Fruit fly (Drosophila melanogaster) whole organism, embryonic: ENCODE measurements around the gene CG32036.
A peak's percentile ranks its signal among the peaks of the same experiment; 100 is the strongest.

Experiments
- Antp ChIP-seq: fragments of 200-800 bp; sonication (Bioruptor generic); optimal IDR thresholded peaks from 3 replicates; lab custom pipeline; 2016; ENCODE audit warnings: missing biosample characterization, missing genetic modification characterization
- B-H2 ChIP-seq: fragments of 200-800 bp; sonication (Bioruptor generic); optimal IDR thresholded peaks from 2 replicates; lab custom pipeline; 2018; ENCODE audit warnings: missing biosample characterization, mild to moderate bottlenecking, missing genetic modification characterization
- BtbVII ChIP-seq: fragments of 200-800 bp; sonication (Bioruptor generic); optimal IDR thresholded peaks from 3 replicates; lab custom pipeline; 2017; ENCODE audit warnings: missing biosample characterization, mild to moderate bottlenecking, missing genetic modification characterization
- CG10462 ChIP-seq: fragments of 200-800 bp; sonication (Bioruptor generic); optimal IDR thresholded peaks from 2 replicates; lab custom pipeline; 2016; ENCODE audit warnings: missing biosample characterization, missing genetic modification characterization
- CG11723 ChIP-seq: fragments of 200-800 bp; sonication (Bioruptor generic); optimal IDR thresholded peaks from 2 replicates; lab custom pipeline; 2017; ENCODE audit warnings: missing biosample characterization, mild to moderate bottlenecking, missing genetic modification characterization
- CG13296 ChIP-seq: fragments of 200-800 bp; sonication (Bioruptor generic); optimal IDR thresholded peaks from 3 replicates; lab custom pipeline; 2018; ENCODE audit warnings: missing biosample characterization, mild to moderate bottlenecking, missing genetic modification characterization
- CG1603 ChIP-seq: fragments of 200-800 bp; sonication (Bioruptor generic); optimal IDR thresholded peaks from 2 replicates; lab custom pipeline; 2019; ENCODE audit warnings: missing biosample characterization, mild to moderate bottlenecking, missing genetic modification characterization, moderate library complexity
- CG17359 ChIP-seq: fragments of 200-800 bp; sonication (Bioruptor generic); optimal IDR thresholded peaks from 3 replicates; lab custom pipeline; 2018; ENCODE audit warnings: missing biosample characterization, mild to moderate bottlenecking, missing genetic modification characterization, moderate library complexity
- CG17612 ChIP-seq: fragments of 200-800 bp; sonication (Bioruptor generic); IDR thresholded peaks from 2 replicates; pipeline ENCODE4 v1.3.6; 2022; ENCODE audit warnings: missing biosample characterization, missing genetic modification characterization
- CG2199 ChIP-seq: fragments of 200-800 bp; sonication (Bioruptor generic); IDR thresholded peaks from 3 replicates; pipeline ENCODE4 v1.3.6; 2022; ENCODE audit warnings: missing biosample characterization, missing genetic modification characterization
- CG31441 ChIP-seq: fragments of 200-800 bp; sonication (Bioruptor generic); IDR thresholded peaks from 2 replicates; pipeline ENCODE4 v1.3.6; 2022; ENCODE audit warnings: missing biosample characterization, missing genetic modification characterization
- CG4820 ChIP-seq: fragments of 200-800 bp; sonication (Bioruptor generic); optimal IDR thresholded peaks from 3 replicates; lab custom pipeline; 2016; ENCODE audit warnings: missing biosample characterization, missing genetic modification characterization
- CG5180 ChIP-seq: fragments of 200-800 bp; sonication (Bioruptor generic); optimal IDR thresholded peaks from 3 replicates; lab custom pipeline; 2017; ENCODE audit warnings: missing biosample characterization, missing genetic modification characterization, mild to moderate bottlenecking, moderate library complexity, missing genetic modification reagents
- CG6654 ChIP-seq: fragments of 200-800 bp; sonication (Bioruptor generic); optimal IDR thresholded peaks from 2 replicates; lab custom pipeline; 2017; ENCODE audit warnings: missing biosample characterization, mild to moderate bottlenecking, missing genetic modification characterization
- CG7357 ChIP-seq: fragments of 200-800 bp; sonication (Bioruptor generic); IDR thresholded peaks from 3 replicates; pipeline ENCODE4 v1.3.6; 2022; ENCODE audit warnings: missing biosample characterization, missing genetic modification characterization
- Drgx ChIP-seq: fragments of 200-800 bp; sonication (Bioruptor generic); IDR thresholded peaks from 2 replicates; pipeline ENCODE4 v1.3.6; 2022; ENCODE audit warnings: missing biosample characterization, missing genetic modification characterization
- Elba2 ChIP-seq: fragments of 200-800 bp; sonication (Bioruptor generic); optimal IDR thresholded peaks from 3 replicates; lab custom pipeline; 2016; ENCODE audit warnings: missing biosample characterization, missing genetic modification characterization
- Fer2 ChIP-seq: fragments of 200-800 bp; sonication (Bioruptor generic); optimal IDR thresholded peaks from 2 replicates; lab custom pipeline; 2018; ENCODE audit warnings: missing biosample characterization, mild to moderate bottlenecking, missing genetic modification characterization, moderate library complexity
- GATAe ChIP-seq: fragments of 200-800 bp; sonication (Bioruptor generic); conservative IDR thresholded peaks from 2 replicates; pipeline ENCODE4 v1.3.6; 2022; ENCODE audit warnings: missing biosample characterization, missing genetic modification characterization
- Gsc ChIP-seq: fragments of 200-800 bp; sonication (Bioruptor generic); IDR thresholded peaks from 2 replicates; pipeline ENCODE4 v1.3.6; 2022; ENCODE audit warnings: missing biosample characterization, missing genetic modification characterization
- HHEX ChIP-seq: fragments of 200-800 bp; sonication (Bioruptor generic); optimal IDR thresholded peaks from 3 replicates; lab custom pipeline; 2017; ENCODE audit warnings: missing biosample characterization, mild to moderate bottlenecking, missing genetic modification characterization, missing genetic modification reagents
- HLH3B ChIP-seq: fragments of 200-800 bp; sonication (Bioruptor generic); IDR thresholded peaks from 2 replicates; pipeline ENCODE4 v1.3.6; 2022; ENCODE audit warnings: missing biosample characterization, missing genetic modification characterization
- Meics ChIP-seq: fragments of 200-800 bp; sonication (Bioruptor generic); optimal IDR thresholded peaks from 2 replicates; lab custom pipeline; 2017; ENCODE audit warnings: missing biosample characterization, mild to moderate bottlenecking, missing genetic modification characterization
- Nf-YB ChIP-seq: fragments of 200-800 bp; sonication (Bioruptor generic); optimal IDR thresholded peaks from 3 replicates; lab custom pipeline; 2019; ENCODE audit warnings: missing biosample characterization, mild to moderate bottlenecking, missing genetic modification characterization, moderate library complexity
- Optix ChIP-seq: fragments of 200-800 bp; sonication (Bioruptor generic); IDR thresholded peaks from 3 replicates; pipeline ENCODE4 v1.3.6; 2022; ENCODE audit warnings: missing biosample characterization, missing genetic modification characterization
- PHDP ChIP-seq: fragments of 200-800 bp; sonication (Bioruptor generic); optimal IDR thresholded peaks from 3 replicates; lab custom pipeline; 2018; ENCODE audit warnings: missing biosample characterization, mild to moderate bottlenecking, missing genetic modification characterization, moderate library complexity
- Sin3A ChIP-seq: fragments of >200 bp; optimal IDR thresholded peaks from 2 replicates; lab custom pipeline; 2018
- bowl ChIP-seq: fragments of 200-800 bp; sonication (Bioruptor generic); IDR thresholded peaks from 2 replicates; pipeline ENCODE4 v1.3.6; 2022; ENCODE audit warnings: missing biosample characterization, missing genetic modification characterization
- ci ChIP-seq: fragments of 200-800 bp; sonication (Bioruptor generic); IDR thresholded peaks from 3 replicates; pipeline ENCODE4 v1.3.6; 2022; ENCODE audit warnings: missing biosample characterization, missing genetic modification characterization
- cwo ChIP-seq: fragments of 200-800 bp; sonication (Bioruptor generic); optimal IDR thresholded peaks from 3 replicates; lab custom pipeline; 2017; ENCODE audit warnings: missing biosample characterization, missing genetic modification characterization, mild to moderate bottlenecking, moderate library complexity, missing genetic modification reagents
- danr ChIP-seq: fragments of 200-800 bp; sonication (Bioruptor generic); IDR thresholded peaks from 2 replicates; pipeline ENCODE4 v1.3.6; 2022; ENCODE audit warnings: missing biosample characterization, missing genetic modification characterization
- fd102C ChIP-seq: fragments of 200-800 bp; sonication (Bioruptor generic); optimal IDR thresholded peaks from 2 replicates; lab custom pipeline; 2018; ENCODE audit warnings: missing biosample characterization, mild to moderate bottlenecking, missing genetic modification characterization, moderate library complexity
- gcm ChIP-seq: fragments of 200-800 bp; sonication (Bioruptor generic); optimal IDR thresholded peaks from 2 replicates; lab custom pipeline; 2019; ENCODE audit warnings: missing biosample characterization, mild to moderate bottlenecking, missing genetic modification characterization, moderate library complexity
- gfzf ChIP-seq: fragments of 200-800 bp; sonication (Bioruptor generic); optimal IDR thresholded peaks from 2 replicates; lab custom pipeline; 2016; ENCODE audit warnings: missing biosample characterization, mild to moderate bottlenecking, missing genetic modification characterization, moderate library complexity
- gt ChIP-seq: fragments of 200-800 bp; sonication (Bioruptor generic); IDR thresholded peaks from 2 replicates; pipeline ENCODE4 v1.3.6; 2022; ENCODE audit warnings: missing biosample characterization, missing genetic modification characterization
- kah ChIP-seq: fragments of 200-800 bp; sonication (Bioruptor generic); optimal IDR thresholded peaks from 2 replicates; lab custom pipeline; 2018; ENCODE audit warnings: missing biosample characterization, mild to moderate bottlenecking, missing genetic modification characterization
- kay ChIP-seq: fragments of 200-800 bp; sonication (Bioruptor generic); optimal IDR thresholded peaks from 2 replicates; lab custom pipeline; 2016; ENCODE audit warnings: missing biosample characterization, missing genetic modification characterization
- ken ChIP-seq: fragments of 200-800 bp; sonication (Bioruptor generic); IDR thresholded peaks from 3 replicates; pipeline ENCODE4 v1.3.6; 2022; ENCODE audit warnings: missing biosample characterization, missing genetic modification characterization
- knrl ChIP-seq: fragments of 200-800 bp; sonication (Bioruptor generic); IDR thresholded peaks from 3 replicates; pipeline ENCODE4 v1.3.6; 2022; ENCODE audit warnings: missing biosample characterization, missing genetic modification characterization; ENCODE audit not compliant: partially characterized antibody
- nom ChIP-seq: fragments of 200-800 bp; sonication (Bioruptor generic); optimal IDR thresholded peaks from 2 replicates; lab custom pipeline; 2017; ENCODE audit warnings: missing biosample characterization, missing genetic modification characterization, mild to moderate bottlenecking, moderate library complexity, missing genetic modification reagents
- peb ChIP-seq: fragments of 200-800 bp; sonication (Bioruptor generic); IDR thresholded peaks from 2 replicates; pipeline ENCODE4 v1.3.6; 2022; ENCODE audit warnings: missing biosample characterization, missing genetic modification characterization
- pzg ChIP-seq: fragments of 200-800 bp; sonication (Bioruptor generic); optimal IDR thresholded peaks from 3 replicates; lab custom pipeline; 2018; ENCODE audit warnings: missing biosample characterization, mild to moderate bottlenecking, missing genetic modification characterization, moderate library complexity
- run ChIP-seq: fragments of 200-800 bp; sonication (Bioruptor generic); optimal IDR thresholded peaks from 3 replicates; lab custom pipeline; 2018; ENCODE audit warnings: missing biosample characterization, mild to moderate bottlenecking, missing genetic modification characterization
- sens ChIP-seq: fragments of 200-800 bp; sonication (Bioruptor generic); peaks from one replicate; lab custom pipeline; 2016; ENCODE audit warnings: missing biosample characterization, missing genetic modification characterization
- sisA ChIP-seq: fragments of 200-800 bp; sonication (Bioruptor generic); IDR thresholded peaks from 2 replicates; pipeline ENCODE4 v1.3.6; 2022; ENCODE audit warnings: missing biosample characterization, missing genetic modification characterization
- slp2 ChIP-seq: fragments of 200-800 bp; sonication (Bioruptor generic); optimal IDR thresholded peaks from 2 replicates; lab custom pipeline; 2016; ENCODE audit warnings: missing biosample characterization, missing genetic modification characterization
- sob ChIP-seq: fragments of 200-800 bp; sonication (Bioruptor generic); IDR thresholded peaks from 2 replicates; pipeline ENCODE4 v1.3.6; 2022; ENCODE audit warnings: missing biosample characterization, missing genetic modification characterization
- vnd ChIP-seq: fragments of 200-800 bp; sonication (Bioruptor generic); IDR thresholded peaks from 3 replicates; pipeline ENCODE4 v1.3.6; 2022; ENCODE audit warnings: missing biosample characterization, missing genetic modification characterization; ENCODE audit not compliant: partially characterized antibody
- wek ChIP-seq: fragments of 200-800 bp; sonication (Bioruptor generic); optimal IDR thresholded peaks from 3 replicates; lab custom pipeline; 2018; ENCODE audit warnings: missing biosample characterization, mild to moderate bottlenecking, missing genetic modification characterization, moderate library complexity
- zfh1 ChIP-seq: fragments of 200-800 bp; sonication (Bioruptor generic); IDR thresholded peaks from 3 replicates; pipeline ENCODE4 v1.3.6; 2022; ENCODE audit warnings: missing biosample characterization, missing genetic modification characterization

The CG32036 gene

DNA sequence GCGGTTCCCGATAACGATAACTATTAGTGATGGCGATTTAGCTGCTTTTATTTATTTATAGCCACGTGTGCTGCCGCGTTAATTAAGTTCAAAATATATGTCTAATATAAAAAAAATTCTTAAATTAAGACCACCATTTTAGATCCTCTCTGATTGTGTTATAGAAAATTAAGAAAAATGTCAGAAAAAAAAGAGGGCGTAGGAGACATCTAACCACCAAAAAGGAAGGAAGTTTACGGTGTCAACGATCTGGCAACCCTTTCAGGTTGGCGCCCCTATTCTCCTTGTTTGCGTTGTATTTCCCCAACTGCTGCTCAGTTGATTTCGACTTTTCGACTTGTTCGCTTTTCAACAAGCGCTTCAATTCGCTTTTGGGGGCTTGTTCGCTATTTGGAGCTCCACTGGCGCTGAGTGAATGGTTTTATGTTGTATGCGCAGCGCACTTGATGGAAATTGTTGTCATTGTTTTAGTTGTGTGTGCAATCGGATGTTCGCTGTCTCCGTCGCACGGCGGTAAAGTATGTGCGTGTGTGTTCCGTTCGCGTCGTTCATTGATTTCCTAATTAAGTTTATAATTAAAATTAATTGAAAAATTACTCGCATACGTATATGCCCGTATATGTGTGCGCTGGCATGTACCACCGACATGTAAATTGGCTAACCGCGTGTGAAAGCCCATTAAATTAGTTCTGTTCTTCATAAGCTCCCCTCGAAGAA, 28.1 kb downstream of the CG32036 start, which contains the start of the genes CG3434 and CG44838 (continued):
- TF ChIP-seq gcm (GFP tag; lab: Kevin White, UChicago), result peak; percentile 89
- TF ChIP-seq PHDP (tag; lab: Kevin White, UChicago), result peak; percentile 81
- peak; percentile 67 for TF ChIP-seq Elba2 (GFP tag; lab: Kevin White, UChicago)
- TF ChIP-seq Meics (GFP tag; lab: Kevin White, UChicago), result peak; percentile 82
- TF ChIP-seq GATAe (GFP tag; lab: Robert Waterston, UW), result no peak
- TF ChIP-seq B-H2 (GFP tag; lab: Kevin White, UChicago), result peak; percentile 79
- TF ChIP-seq kay (GFP tag; lab: Kevin White, UChicago), result peak; percentile 61
- peak; percentile 62 for TF ChIP-seq Antp (GFP tag; lab: Kevin White, UChicago)
- no peak for TF ChIP-seq bowl (GFP tag; lab: Robert Waterston, UW)
- peak; percentile 69 for TF ChIP-seq Fer2 (tag; lab: Kevin White, UChicago)
- TF ChIP-seq CG5180 (GFP tag; lab: Kevin White, UChicago), result peak; percentile 87
- peak; percentile 79; the same call in 2 of the 3 replicates for TF ChIP-seq ci (GFP tag; lab: Robert Waterston, UW)
- peak; percentile 42 for TF ChIP-seq peb (GFP tag; lab: Robert Waterston, UW)
- TF ChIP-seq fd102C (GFP tag; lab: Kevin White, UChicago), result peak; percentile 31
- peak; percentile 64 for TF ChIP-seq CG11723 (GFP tag; lab: Kevin White, UChicago)
- TF ChIP-seq Nf-YB (GFP tag; lab: Kevin White, UChicago), result peak; percentile 72
- no peak for TF ChIP-seq CG17612
- peak; percentile 44; the same call in 1 of the 3 replicates for TF ChIP-seq CG7357 (GFP tag; lab: Robert Waterston, UW)
- peak; percentile 2 for TF ChIP-seq Sin3A (lab: Kevin White, UChicago)
- peak; percentile 70; the same call in 1 of the 3 replicates for TF ChIP-seq ken (GFP tag; lab: Robert Waterston, UW)
- peak; percentile 79 for TF ChIP-seq CG17359 (tag; lab: Kevin White, UChicago)
- peak; percentile 59; the same call in 2 of the 3 replicates for TF ChIP-seq Optix (GFP tag; lab: Robert Waterston, UW)
- TF ChIP-seq run (tag; lab: Kevin White, UChicago), result peak; percentile 70
- no peak; the same call in 1 of the 2 replicates for TF ChIP-seq Gsc (GFP tag; lab: Robert Waterston, UW)
- peak; percentile 67 for TF ChIP-seq HLH3B (GFP tag; lab: Robert Waterston, UW)
- peak; percentile 51 for TF ChIP-seq nom (GFP tag; lab: Kevin White, UChicago)
- no peak for TF ChIP-seq gt
- no peak for TF ChIP-seq slp2 (GFP tag; lab: Kevin White, UChicago)
- TF ChIP-seq danr (GFP tag; lab: Robert Waterston, UW), result no peak
- TF ChIP-seq HHEX (GFP tag; lab: Kevin White, UChicago), result peak; percentile 62
- TF ChIP-seq kah, result no peak
- TF ChIP-seq Drgx (GFP tag; lab: Robert Waterston, UW), result peak; percentile 58
- TF ChIP-seq pzg (GFP tag; lab: Kevin White, UChicago), result peak; percentile 48
- 0 out of 3 replicates have a peak, but pooled peaks have one; percentile 18 for TF ChIP-seq knrl (GFP tag; lab: Robert Waterston, UW)
- peak; percentile 76 for TF ChIP-seq CG2199
- no peak for TF ChIP-seq CG1603
- TF ChIP-seq BtbVII (GFP tag; lab: Kevin White, UChicago), result peak; percentile 81
- peak; percentile 73 for TF ChIP-seq CG10462 (GFP tag; lab: Kevin White, UChicago)
- peak; percentile 95 for TF ChIP-seq sens (GFP tag; lab: Kevin White, UChicago)
- no peak for TF ChIP-seq CG6654
- TF ChIP-seq gfzf (GFP tag; lab: Kevin White, UChicago), result peak; percentile 16
- peak; percentile 80 for TF ChIP-seq CG13296 (GFP tag; lab: Kevin White, UChicago)
- peak; percentile 75 for TF ChIP-seq cwo (GFP tag; lab: Kevin White, UChicago)
- peak; percentile 87 for TF ChIP-seq CG31441 (GFP tag; lab: Robert Waterston, UW)
- no peak for TF ChIP-seq wek (GFP tag; lab: Kevin White, UChicago)
- peak; percentile 68; the same call in 2 of the 3 replicates for TF ChIP-seq zfh1 (GFP tag; lab: Robert Waterston, UW)
- no peak for TF ChIP-seq vnd (GFP tag; lab: Robert Waterston, UW)
- peak; percentile 74 for TF ChIP-seq CG4820 (GFP tag; lab: Kevin White, UChicago)
- peak; percentile 80 for TF ChIP-seq sob (GFP tag; lab: Robert Waterston, UW)
- peak; percentile 75 for TF ChIP-seq sisA (GFP tag; lab: Robert Waterston, UW)
